Worm (Caenorhabditis elegans) whole organism, mixed stage, embryonic: Measurements from ENCODE around the gene nspc-10.

Experiments
- M03D4.4 ChIP-seq: sonication (generic microtip); optimal IDR thresholded peaks from 2 replicates; lab custom pipeline; 2017; ENCODE audit warnings: mild to moderate bottlenecking, missing genetic modification characterization, missing compliant biosample characterization
- bed-3 ChIP-seq: fragments of 200-800 bp; sonication (Bioruptor generic); optimal IDR thresholded peaks from 3 replicates; lab custom pipeline; 2018; ENCODE audit warnings: mild to moderate bottlenecking, missing genetic modification characterization, moderate library complexity, missing compliant biosample characterization
- blmp-1 ChIP-seq: fragments of 150-350 bp; optimal IDR thresholded peaks from 2 replicates; lab custom pipeline; 2014; ENCODE audit warnings: missing biosample characterization, missing genetic modification characterization
- ceh-39 ChIP-seq: fragments of 150-350 bp; optimal IDR thresholded peaks from 2 replicates; lab custom pipeline; 2014; ENCODE audit warnings: missing biosample characterization, missing genetic modification characterization
- ceh-43 ChIP-seq: fragments of 200-800 bp; sonication (Bioruptor generic); optimal IDR thresholded peaks from 2 replicates; lab custom pipeline; 2018; ENCODE audit warnings: mild to moderate bottlenecking, missing genetic modification characterization, moderate library complexity, missing compliant biosample characterization
- ceh-83 ChIP-seq: fragments of 200-800 bp; sonication (Bioruptor generic); optimal IDR thresholded peaks from 2 replicates; lab custom pipeline; 2018; ENCODE audit warnings: mild to moderate bottlenecking, missing genetic modification characterization, missing compliant biosample characterization
- ces-1 ChIP-seq: fragments of 150-350 bp; optimal IDR thresholded peaks from 2 replicates; lab custom pipeline; 2014; ENCODE audit warnings: missing biosample characterization, missing genetic modification reagents, missing genetic modification characterization
- cnd-1 ChIP-seq: fragments of 200-800 bp; sonication (Bioruptor generic); optimal IDR thresholded peaks from 2 replicates; lab custom pipeline; 2018; ENCODE audit warnings: mild to moderate bottlenecking, missing genetic modification characterization, missing compliant biosample characterization
- drap-1 ChIP-seq: fragments of 200-800 bp; sonication (Bioruptor generic); optimal IDR thresholded peaks from 3 replicates; lab custom pipeline; 2018; ENCODE audit warnings: mild to moderate bottlenecking, missing genetic modification characterization, missing compliant biosample characterization
- elt-1 ChIP-seq: sonication (generic microtip); optimal IDR thresholded peaks from 2 replicates; lab custom pipeline; 2017; ENCODE audit warnings: missing genetic modification characterization, mild to moderate bottlenecking, missing compliant biosample characterization, antibody characterized with exemption, moderate library complexity, borderline replicate concordance; ENCODE audit not compliant: insufficient read depth
- elt-3 ChIP-seq: fragments of 150-350 bp; optimal IDR thresholded peaks from 2 replicates; lab custom pipeline; 2014; ENCODE audit warnings: missing biosample characterization, missing genetic modification characterization
- flh-1 ChIP-seq: fragments of 200-800 bp; sonication (Bioruptor generic); optimal IDR thresholded peaks from 2 replicates; lab custom pipeline; 2018; ENCODE audit warnings: mild to moderate bottlenecking, missing genetic modification characterization, moderate library complexity, missing compliant biosample characterization
- ham-2 ChIP-seq: fragments of 200-800 bp; sonication (Bioruptor generic); optimal IDR thresholded peaks from 2 replicates; lab custom pipeline; 2018; ENCODE audit warnings: mild to moderate bottlenecking, missing genetic modification characterization, missing compliant biosample characterization
- hlh-1 ChIP-seq: fragments of 150-350 bp; optimal IDR thresholded peaks from 2 replicates; lab custom pipeline; 2014; ENCODE audit warnings: missing biosample characterization, missing genetic modification reagents, missing genetic modification characterization
- lin-13 ChIP-seq: fragments of 150-350 bp; optimal IDR thresholded peaks from 2 replicates; lab custom pipeline; 2014; ENCODE audit warnings: missing biosample characterization, missing genetic modification characterization
- lin-32 ChIP-seq: fragments of 200-800 bp; sonication (Bioruptor generic); optimal IDR thresholded peaks from 2 replicates; lab custom pipeline; 2018; ENCODE audit warnings: mild to moderate bottlenecking, missing genetic modification characterization, missing compliant biosample characterization
- lsy-2 ChIP-seq: fragments of 150-350 bp; optimal IDR thresholded peaks from 2 replicates; lab custom pipeline; 2014; ENCODE audit warnings: missing biosample characterization, missing genetic modification characterization
- mab-5 ChIP-seq: fragments of 150-350 bp; optimal IDR thresholded peaks from 2 replicates; lab custom pipeline; 2014; ENCODE audit warnings: missing biosample characterization, missing genetic modification characterization
- mep-1 ChIP-seq: fragments of 150-350 bp; optimal IDR thresholded peaks from 2 replicates; lab custom pipeline; 2017; ENCODE audit warnings: missing biosample characterization, missing genetic modification reagents, missing genetic modification characterization, inconsistent platforms
- mls-2 ChIP-seq: sonication (generic microtip); optimal IDR thresholded peaks from 2 replicates; lab custom pipeline; 2016; ENCODE audit warnings: mild to moderate bottlenecking, missing genetic modification characterization, moderate library complexity, missing compliant biosample characterization
- nhr-12 ChIP-seq: fragments of 150-350 bp; optimal IDR thresholded peaks from 2 replicates; lab custom pipeline; 2014; ENCODE audit warnings: missing biosample characterization, missing genetic modification characterization
- nhr-2 ChIP-seq: fragments of 150-350 bp; optimal IDR thresholded peaks from 2 replicates; lab custom pipeline; 2014; ENCODE audit warnings: missing biosample characterization, missing genetic modification characterization
- nhr-237 ChIP-seq: fragments of 150-350 bp; optimal IDR thresholded peaks from 2 replicates; lab custom pipeline; 2014; ENCODE audit warnings: missing biosample characterization, missing genetic modification characterization
- nhr-28 ChIP-seq: fragments of 150-350 bp; optimal IDR thresholded peaks from 2 replicates; lab custom pipeline; 2014; ENCODE audit warnings: missing biosample characterization, missing genetic modification characterization
- nhr-76 ChIP-seq: sonication (generic microtip); optimal IDR thresholded peaks from 2 replicates; lab custom pipeline; 2017; ENCODE audit warnings: missing biosample characterization, missing genetic modification characterization
- pha-4 ChIP-seq: fragments of 150-350 bp; optimal IDR thresholded peaks from 2 replicates; lab custom pipeline; 2018; ENCODE audit warnings: missing biosample characterization, missing genetic modification reagents, missing genetic modification characterization
- sem-2 ChIP-seq: fragments of 200-800 bp; sonication (Bioruptor generic); optimal IDR thresholded peaks from 2 replicates; lab custom pipeline; 2018; ENCODE audit warnings: mild to moderate bottlenecking, missing genetic modification characterization, missing compliant biosample characterization
- snpc-4 ChIP-seq: fragments of 150-350 bp; optimal IDR thresholded peaks from 2 replicates; lab custom pipeline; 2014; ENCODE audit warnings: missing biosample characterization, missing genetic modification characterization
- sptf-1 ChIP-seq: sonication (generic microtip); optimal IDR thresholded peaks from 2 replicates; lab custom pipeline; 2017; ENCODE audit warnings: mild to moderate bottlenecking, missing genetic modification characterization, moderate library complexity, missing compliant biosample characterization
- tbx-8 ChIP-seq: fragments of 200-800 bp; sonication (Bioruptor generic); optimal IDR thresholded peaks from 2 replicates; lab custom pipeline; 2018; ENCODE audit warnings: mild to moderate bottlenecking, missing genetic modification characterization, moderate library complexity, missing compliant biosample characterization
- unc-120 ChIP-seq: sonication (generic microtip); optimal IDR thresholded peaks from 2 replicates; lab custom pipeline; 2017; ENCODE audit warnings: missing genetic modification characterization, missing compliant biosample characterization; ENCODE audit not compliant: poor library complexity, severe bottlenecking
- unc-39 ChIP-seq: fragments of 150-350 bp; optimal IDR thresholded peaks from 2 replicates; lab custom pipeline; 2014; ENCODE audit warnings: missing biosample characterization, missing genetic modification characterization
- unc-62 ChIP-seq: fragments of 150-350 bp; optimal IDR thresholded peaks from 2 replicates; lab custom pipeline; 2014; ENCODE audit warnings: missing biosample characterization, missing genetic modification reagents, missing genetic modification characterization
- zip-8 ChIP-seq: fragments of 150-350 bp; optimal IDR thresholded peaks from 2 replicates; lab custom pipeline; 2014; ENCODE audit warnings: missing biosample characterization, missing genetic modification characterization
- ztf-11 ChIP-seq: fragments of 150-350 bp; optimal IDR thresholded peaks from 2 replicates; lab custom pipeline; 2014; ENCODE audit warnings: missing biosample characterization, missing genetic modification characterization

Gene nspc-10

ce11 chrX:12364804-12365203 lies 21.4 kb downstream of the nspc-10 start, which contains the start of gene F19H6.5:
TSS of gene F19H6.5 (minus strand) at chrX:12364904.
- no peak for TF ChIP-seq hlh-1
- no peak for TF ChIP-seq sem-2 (GFP tag; lab: Kevin White, UChicago)
- TF ChIP-seq lin-32 (GFP tag; lab: Kevin White, UChicago): no peak
- TF ChIP-seq lin-13 (tag; lab: Kevin White, UChicago): no peak
- TF ChIP-seq ces-1: no peak
- no peak for TF ChIP-seq ceh-43 (GFP tag; lab: Kevin White, UChicago)
- TF ChIP-seq blmp-1 (tag; lab: Kevin White, UChicago): no peak
- no peak for TF ChIP-seq mls-2 (tag; lab: Kevin White, UChicago)
- no peak for TF ChIP-seq sptf-1 (tag; lab: Kevin White, UChicago)
- TF ChIP-seq, all 35 proteins: peak for 0

- TF ChIP-seq lsy-2 (tag; lab: Kevin White, UChicago) (no peak), mls-2 (tag; lab: Kevin White, UChicago) (no peak), M03D4.4 (tag; lab: Kevin White, UChicago) (no peak), sem-2 (GFP tag; lab: Kevin White, UChicago) (no peak), hlh-1 (no peak), pha-4 (tag; lab: Kevin White, UChicago) (no peak), nhr-237 (no peak), flh-1 (GFP tag; lab: Kevin White, UChicago) (no peak), cnd-1 (tag; lab: Kevin White, UChicago) (no peak), nhr-28 (tag; lab: Kevin White, UChicago) (no peak), elt-3 (no peak)
These were observed 22.0 kb downstream of the nspc-10 start, which contains the start of gene F19H6.4 for ce11 chrX:12365388-12365787. TSS of gene F19H6.4 (plus strand) at chrX:12365688.

- TF ChIP-seq pha-4 (tag; lab: Kevin White, UChicago) (no peak), mab-5 (tag; lab: Kevin White, UChicago) (no peak), ztf-11 (tag; lab: Kevin White, UChicago) (no peak), mls-2 (tag; lab: Kevin White, UChicago) (peak; percentile 72), elt-3 (no peak), ceh-43 (GFP tag; lab: Kevin White, UChicago) (peak; percentile 44), drap-1 (GFP tag; lab: Kevin White, UChicago) (peak; percentile 80), flh-1 (GFP tag; lab: Kevin White, UChicago) (no peak), nhr-28 (tag; lab: Kevin White, UChicago) (no peak), nhr-12 (tag; lab: Kevin White, UChicago) (no peak), nhr-76 (no peak), ceh-83 (peak; percentile 84), lin-32 (GFP tag; lab: Kevin White, UChicago) (peak; percentile 49), cnd-1 (tag; lab: Kevin White, UChicago) (peak; percentile 74), snpc-4 (tag; lab: Kevin White, UChicago) (no peak), elt-1 (tag; lab: Kevin White, UChicago) (no peak), blmp-1 (tag; lab: Kevin White, UChicago) (no peak), nhr-237 (no peak), sptf-1 (tag; lab: Kevin White, UChicago) (peak; percentile 72), unc-62 (GFP tag; lab: Kevin White, UChicago) (no peak), M03D4.4 (tag; lab: Kevin White, UChicago) (peak; percentile 74), unc-120 (tag; lab: Kevin White, UChicago) (peak; percentile 41), zip-8 (tag; lab: Kevin White, UChicago) (no peak), lsy-2 (tag; lab: Kevin White, UChicago) (no peak), unc-39 (tag; lab: Kevin White, UChicago) (no peak), mep-1 (tag; lab: Kevin White, UChicago) (peak; percentile 11), bed-3 (GFP tag; lab: Kevin White, UChicago) (peak; percentile 59), nhr-2 (tag; lab: Kevin White, UChicago) (no peak), ces-1 (peak; percentile 2), ceh-39 (tag; lab: Kevin White, UChicago) (no peak), sem-2 (GFP tag; lab: Kevin White, UChicago) (peak; percentile 64), tbx-8 (peak; percentile 36), lin-13 (tag; lab: Kevin White, UChicago) (no peak), hlh-1 (peak; percentile 26), ham-2 (GFP tag; lab: Kevin White, UChicago) (peak; percentile 51)
These were observed 24.1 kb downstream of the nspc-10 start for ce11 chrX:12367498-12367897.
